Fruit fly (Drosophila melanogaster) Kc167 (cell line): ENCODE measurements around the gene CG9628.

Experiments
- Myc ChIP-seq: fragments of >200 bp; optimal IDR thresholded peaks from 2 replicates; lab custom pipeline; 2017; ENCODE audit warnings: missing external identifiers
- Sin3A ChIP-seq: fragments of >200 bp; optimal IDR thresholded peaks from 2 replicates; lab custom pipeline; 2018; ENCODE audit warnings: missing external identifiers
- h ChIP-seq: fragments of >200 bp; optimal IDR thresholded peaks from 3 replicates; lab custom pipeline; 2018; ENCODE audit warnings: missing external identifiers
- insv ChIP-seq: fragments of >200 bp; optimal IDR thresholded peaks from 3 replicates; lab custom pipeline; 2018; ENCODE audit warnings: missing external identifiers
- psq ChIP-seq: fragments of >200 bp; optimal IDR thresholded peaks from 2 replicates; lab custom pipeline; 2017; ENCODE audit warnings: missing external identifiers
- ttk ChIP-seq: sonication (Bioruptor generic); optimal IDR thresholded peaks from 2 replicates; lab custom pipeline; 2017; ENCODE audit warnings: missing external identifiers

- TF ChIP-seq insv (lab: Kevin White, UChicago) = no peak
- no peak for TF ChIP-seq psq (lab: Kevin White, UChicago)
- no peak for TF ChIP-seq Myc (lab: Kevin White, UChicago)
- no peak for TF ChIP-seq h
- TF ChIP-seq ttk = no peak
- no peak for TF ChIP-seq Sin3A
Measured at dm6 chr3L:14631964-14632758, 9.6 kb downstream of the CG9628 start, which contains the start of the genes RecQ5 and dlp.
